Fruit fly (Drosophila melanogaster) whole organism, embryonic: ENCODE data around the gene CG9483.

Experiments used
- Adf1 ChIP-seq: fragments of 200-800 bp; sonication (Bioruptor generic); IDR thresholded peaks from 2 replicates; pipeline ENCODE4 v1.3.6; 2022; ENCODE audit warnings: missing biosample characterization, missing genetic modification characterization
- C15 ChIP-seq: fragments of 200-800 bp; sonication (Bioruptor generic); IDR thresholded peaks from 3 replicates; pipeline ENCODE4 v1.3.6; 2022; ENCODE audit warnings: missing biosample characterization, missing genetic modification characterization
- CG10979 ChIP-seq: fragments of 200-800 bp; sonication (Bioruptor generic); optimal IDR thresholded peaks from 2 replicates; lab custom pipeline; 2018; ENCODE audit warnings: missing biosample characterization, mild to moderate bottlenecking, missing genetic modification characterization, moderate library complexity
- CG12219 ChIP-seq: fragments of 200-800 bp; sonication (Bioruptor generic); optimal IDR thresholded peaks from 3 replicates; lab custom pipeline; 2018; ENCODE audit warnings: missing biosample characterization, mild to moderate bottlenecking, missing genetic modification characterization
- CG12769 ChIP-seq: fragments of 200-800 bp; sonication (Bioruptor generic); optimal IDR thresholded peaks from 2 replicates; lab custom pipeline; 2019; ENCODE audit warnings: missing biosample characterization, mild to moderate bottlenecking, missing genetic modification characterization, moderate library complexity
- CG13894 ChIP-seq: fragments of 200-800 bp; sonication (Bioruptor generic); optimal IDR thresholded peaks from 3 replicates; lab custom pipeline; 2018; ENCODE audit warnings: missing biosample characterization, mild to moderate bottlenecking, missing genetic modification characterization, moderate library complexity
- CG15269 ChIP-seq: fragments of 200-800 bp; sonication (Bioruptor generic); optimal IDR thresholded peaks from 2 replicates; lab custom pipeline; 2018; ENCODE audit warnings: missing biosample characterization, mild to moderate bottlenecking, missing genetic modification characterization, moderate library complexity
- CG18599 ChIP-seq: fragments of 200-800 bp; sonication (Bioruptor generic); optimal IDR thresholded peaks from 3 replicates; lab custom pipeline; 2017; ENCODE audit warnings: missing biosample characterization, missing genetic modification characterization, mild to moderate bottlenecking, moderate library complexity, missing genetic modification reagents
- CG33557 ChIP-seq: fragments of 200-800 bp; sonication (Bioruptor generic); optimal IDR thresholded peaks from 2 replicates; lab custom pipeline; 2019; ENCODE audit warnings: missing biosample characterization, mild to moderate bottlenecking, missing genetic modification characterization, moderate library complexity
- CG3995 ChIP-seq: fragments of 200-800 bp; sonication (Bioruptor generic); optimal IDR thresholded peaks from 3 replicates; lab custom pipeline; 2016; ENCODE audit warnings: missing biosample characterization, missing genetic modification characterization
- CG6791 ChIP-seq: fragments of 200-800 bp; sonication (Bioruptor generic); IDR thresholded peaks from 3 replicates; pipeline ENCODE4 v1.3.6; 2022; ENCODE audit warnings: missing biosample characterization, missing genetic modification characterization; ENCODE audit not compliant: partially characterized antibody
- Dip3 ChIP-seq: fragments of 200-800 bp; sonication (Bioruptor generic); optimal IDR thresholded peaks from 3 replicates; lab custom pipeline; 2016; ENCODE audit warnings: missing biosample characterization, missing genetic modification characterization
- ERR ChIP-seq: fragments of 200-800 bp; sonication (Bioruptor generic); optimal IDR thresholded peaks from 2 replicates; lab custom pipeline; 2016; ENCODE audit warnings: missing biosample characterization, missing genetic modification characterization
- Hand ChIP-seq: fragments of 200-800 bp; sonication (Bioruptor generic); optimal IDR thresholded peaks from 2 replicates; lab custom pipeline; 2017; ENCODE audit warnings: mild to moderate bottlenecking, missing biosample characterization, missing genetic modification reagents, missing genetic modification characterization
- HmgD ChIP-seq: fragments of 200-800 bp; sonication (Bioruptor generic); optimal IDR thresholded peaks from 3 replicates; lab custom pipeline; 2016; ENCODE audit warnings: missing biosample characterization, missing genetic modification characterization
- Med ChIP-seq: fragments of 200-800 bp; sonication (Bioruptor generic); peaks from one replicate; lab custom pipeline; 2016; ENCODE audit warnings: missing biosample characterization, missing genetic modification characterization, mild to moderate bottlenecking, inconsistent platforms, moderate library complexity
- Meics ChIP-seq: fragments of 200-800 bp; sonication (Bioruptor generic); optimal IDR thresholded peaks from 2 replicates; lab custom pipeline; 2017; ENCODE audit warnings: missing biosample characterization, mild to moderate bottlenecking, missing genetic modification characterization
- Mes4 ChIP-seq: fragments of 200-800 bp; sonication (Bioruptor generic); optimal IDR thresholded peaks from 2 replicates; lab custom pipeline; 2016; ENCODE audit warnings: missing biosample characterization, missing genetic modification characterization
- NFAT ChIP-seq: fragments of 200-800 bp; sonication (Bioruptor generic); IDR thresholded peaks from 2 replicates; pipeline ENCODE4 v1.3.6; 2022; ENCODE audit warnings: missing biosample characterization, missing genetic modification characterization
- NfI ChIP-seq: fragments of 200-800 bp; sonication (Bioruptor generic); optimal IDR thresholded peaks from 3 replicates; lab custom pipeline; 2018; ENCODE audit warnings: missing biosample characterization, mild to moderate bottlenecking, missing genetic modification characterization, moderate library complexity
- Oaz ChIP-seq: fragments of 200-800 bp; sonication (Bioruptor generic); IDR thresholded peaks from 2 replicates; pipeline ENCODE4 v1.3.6; 2022; ENCODE audit warnings: missing biosample characterization, missing genetic modification characterization
- Poxn ChIP-seq: fragments of 200-800 bp; sonication (Bioruptor generic); IDR thresholded peaks from 2 replicates; pipeline ENCODE4 v1.3.6; 2022; ENCODE audit warnings: missing biosample characterization, missing genetic modification characterization
- TFAM ChIP-seq: fragments of 200-800 bp; sonication (Bioruptor generic); optimal IDR thresholded peaks from 2 replicates; lab custom pipeline; 2017; ENCODE audit warnings: missing biosample characterization, missing genetic modification characterization, inconsistent platforms
- Xrp1 ChIP-seq: fragments of 200-800 bp; sonication (Bioruptor generic); IDR thresholded peaks from 2 replicates; pipeline ENCODE4 v1.3.6; 2022; ENCODE audit warnings: missing biosample characterization, missing genetic modification characterization
- bowl ChIP-seq: fragments of 200-800 bp; sonication (Bioruptor generic); IDR thresholded peaks from 2 replicates; pipeline ENCODE4 v1.3.6; 2022; ENCODE audit warnings: missing biosample characterization, missing genetic modification characterization
- dpn ChIP-seq, 2 experiments: fragments of 200-800 bp; sonication (Bioruptor generic); optimal IDR thresholded peaks; 3 replicates each; lab custom pipeline; 2016; ENCODE audit warnings: missing biosample characterization in 2 of 2, missing genetic modification characterization in 2 of 2
- emc ChIP-seq: fragments of 200-800 bp; sonication (Bioruptor generic); optimal IDR thresholded peaks from 2 replicates; lab custom pipeline; 2016; ENCODE audit warnings: missing biosample characterization, missing genetic modification characterization
- eve ChIP-seq, 2 experiments: fragments of >200 bp; optimal IDR thresholded peaks; 2 replicates each; lab custom pipeline; 2017; ENCODE audit warnings: missing biosample characterization in 2 of 2, missing genetic modification characterization in 2 of 2
- gcm ChIP-seq: fragments of 200-800 bp; sonication (Bioruptor generic); optimal IDR thresholded peaks from 2 replicates; lab custom pipeline; 2019; ENCODE audit warnings: missing biosample characterization, mild to moderate bottlenecking, missing genetic modification characterization, moderate library complexity
- grn ChIP-seq: fragments of 200-800 bp; sonication (Bioruptor generic); optimal IDR thresholded peaks from 3 replicates; lab custom pipeline; 2017; ENCODE audit warnings: missing biosample characterization, missing genetic modification characterization
- gro ChIP-seq: fragments of 200-800 bp; sonication (Bioruptor generic); optimal IDR thresholded peaks from 2 replicates; lab custom pipeline; 2016; ENCODE audit warnings: missing biosample characterization, missing genetic modification characterization
- gsb ChIP-seq: fragments of 200-800 bp; sonication (Bioruptor generic); IDR thresholded peaks from 2 replicates; pipeline ENCODE4 v1.3.6; 2022; ENCODE audit warnings: missing biosample characterization, missing genetic modification characterization
- nau ChIP-seq: fragments of 200-800 bp; sonication (Bioruptor generic); optimal IDR thresholded peaks from 3 replicates; lab custom pipeline; 2017; ENCODE audit warnings: missing biosample characterization, mild to moderate bottlenecking, missing genetic modification characterization, missing genetic modification reagents
- nom ChIP-seq: fragments of 200-800 bp; sonication (Bioruptor generic); optimal IDR thresholded peaks from 2 replicates; lab custom pipeline; 2017; ENCODE audit warnings: missing biosample characterization, missing genetic modification characterization, mild to moderate bottlenecking, moderate library complexity, missing genetic modification reagents
- odd ChIP-seq: fragments of 200-800 bp; sonication (Bioruptor generic); optimal IDR thresholded peaks from 2 replicates; lab custom pipeline; 2017; ENCODE audit warnings: missing biosample characterization, mild to moderate bottlenecking, missing genetic modification characterization
- otp ChIP-seq: fragments of 200-800 bp; sonication (Bioruptor generic); IDR thresholded peaks from 3 replicates; pipeline ENCODE4, ENCODE4 v1.3.6; 2022; ENCODE audit warnings: missing biosample characterization, missing genetic modification characterization
- ranshi ChIP-seq: fragments of 200-800 bp; sonication (Bioruptor generic); IDR thresholded peaks from 2 replicates; pipeline ENCODE4 v1.3.6; 2022; ENCODE audit warnings: missing biosample characterization, missing genetic modification characterization
- row ChIP-seq: fragments of 200-800 bp; sonication (Bioruptor generic); IDR thresholded peaks from 3 replicates; pipeline ENCODE4 v1.3.6; 2022; ENCODE audit warnings: missing biosample characterization, missing genetic modification characterization
- sens ChIP-seq: fragments of 200-800 bp; sonication (Bioruptor generic); peaks from one replicate; lab custom pipeline; 2016; ENCODE audit warnings: missing biosample characterization, missing genetic modification characterization
- sna ChIP-seq: fragments of 200-800 bp; sonication (Bioruptor generic); IDR thresholded peaks from 2 replicates; pipeline ENCODE4 v1.3.6; 2022; ENCODE audit warnings: missing biosample characterization, missing genetic modification characterization; ENCODE audit not compliant: partially characterized antibody
- sqz ChIP-seq: fragments of 200-800 bp; sonication (Bioruptor generic); optimal IDR thresholded peaks from 3 replicates; lab custom pipeline; 2018; ENCODE audit warnings: missing biosample characterization, mild to moderate bottlenecking, missing genetic modification characterization
- sr ChIP-seq: fragments of 200-800 bp; sonication (Bioruptor generic); IDR thresholded peaks from 3 replicates; pipeline ENCODE4 v1.3.6; 2022; ENCODE audit warnings: missing biosample characterization, missing genetic modification characterization
- toy ChIP-seq: fragments of 200-800 bp; sonication (Bioruptor generic); IDR thresholded peaks from 2 replicates; pipeline ENCODE4 v1.3.6; 2022; ENCODE audit warnings: missing biosample characterization, missing genetic modification characterization
- vnd ChIP-seq: fragments of 200-800 bp; sonication (Bioruptor generic); IDR thresholded peaks from 3 replicates; pipeline ENCODE4 v1.3.6; 2022; ENCODE audit warnings: missing biosample characterization, missing genetic modification characterization; ENCODE audit not compliant: partially characterized antibody
- vvl ChIP-seq: fragments of 200-800 bp; sonication (Bioruptor generic); IDR thresholded peaks from 2 replicates; pipeline ENCODE4 v1.3.6; 2022; ENCODE audit warnings: missing biosample characterization, missing genetic modification characterization

The CG9483 gene

DNA sequence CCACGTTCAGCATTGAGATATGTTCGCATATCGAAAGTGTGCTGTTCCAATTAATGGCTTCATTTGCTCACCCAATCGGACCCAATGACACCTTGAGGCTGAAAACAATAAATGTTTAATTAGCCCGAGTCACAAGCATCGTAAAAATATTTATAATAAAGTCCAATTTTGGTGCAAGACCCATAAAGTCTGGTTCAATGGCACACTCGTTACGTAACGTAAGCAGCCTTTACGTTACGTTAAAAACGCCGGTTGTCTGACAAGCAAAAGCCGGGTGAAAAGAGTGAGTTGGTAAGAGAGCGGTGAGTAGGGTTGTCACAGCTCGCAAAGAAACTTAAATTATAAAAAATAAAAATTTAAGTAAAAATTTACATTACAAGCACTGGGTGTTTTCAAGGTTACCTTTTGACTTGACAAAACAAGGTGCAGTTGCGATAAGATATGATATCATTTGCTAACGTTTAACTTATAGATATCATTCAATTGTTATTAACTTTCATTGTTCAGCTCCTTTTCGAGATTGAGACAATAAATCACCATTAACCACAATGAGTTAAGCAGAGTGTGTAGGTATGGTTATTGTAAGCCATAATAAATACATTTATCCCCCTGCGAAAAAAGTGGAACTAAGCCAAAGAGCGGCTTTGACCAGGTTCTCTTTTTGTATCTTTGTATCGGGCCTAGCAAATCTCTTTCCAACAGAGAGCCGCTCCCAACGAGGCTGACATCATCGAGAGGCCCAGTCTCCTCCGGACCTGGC lies 31.6 kb downstream of the CG9483 start (continued):
- TF ChIP-seq Dip3 (GFP tag; lab: Kevin White, UChicago) (peak; percentile 11), CG12219 (GFP tag; lab: Kevin White, UChicago) (peak; percentile 39), bowl (GFP tag; lab: Robert Waterston, UW) (no peak), odd (GFP tag; lab: Kevin White, UChicago) (peak; percentile 43), Mes4 (GFP tag; lab: Kevin White, UChicago) (no peak), NfI (GFP tag; lab: Kevin White, UChicago) (peak; percentile 55), gcm (GFP tag; lab: Kevin White, UChicago) (peak; percentile 19)

DNA sequence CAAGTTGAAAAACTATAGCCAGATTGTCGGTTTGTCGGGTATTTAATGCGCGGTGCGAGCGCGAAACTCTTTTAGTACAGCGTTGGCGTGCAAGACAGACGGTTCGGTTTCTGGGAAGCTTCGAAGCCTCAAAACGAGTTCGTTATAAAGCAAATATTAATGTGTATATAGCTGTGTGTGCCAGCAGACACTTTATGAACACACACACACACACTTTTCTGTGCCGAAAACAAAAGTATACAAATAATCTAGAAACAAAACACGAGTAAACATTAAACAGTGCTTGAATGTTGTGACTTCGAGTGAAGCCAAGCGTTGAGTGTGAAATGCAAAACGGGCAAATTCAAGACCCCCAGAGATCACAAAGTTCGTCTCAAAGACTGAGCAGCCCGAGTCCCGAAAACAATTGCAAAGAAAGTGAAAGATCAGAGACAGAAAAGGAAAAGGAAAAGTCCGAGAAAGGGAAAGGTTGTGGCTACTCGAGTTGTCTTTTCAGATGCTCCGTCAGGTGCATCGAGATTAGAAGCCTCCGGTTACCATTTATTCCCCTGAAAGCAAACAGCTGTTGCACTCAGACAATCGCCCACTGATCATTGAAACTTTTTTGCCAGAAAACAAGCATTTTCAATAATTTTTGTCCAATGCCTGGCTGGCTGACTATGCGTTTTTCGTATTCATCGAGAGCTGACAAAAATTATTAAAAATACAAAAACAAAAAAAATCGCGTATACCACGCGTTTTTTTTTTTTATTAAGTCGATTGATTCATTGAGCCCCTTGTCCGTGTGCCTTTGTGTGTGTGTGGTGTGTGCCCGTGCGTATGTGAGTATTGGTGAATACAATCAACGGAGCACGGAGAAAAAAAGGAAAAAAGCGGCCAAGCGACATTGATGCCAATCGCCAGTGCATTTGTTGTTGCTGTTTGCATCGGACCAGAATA lies 32.4 kb downstream of the CG9483 start, which contains the start of gene CG34398:
CG34398 (plus strand) TSS at position 73 of the 939 bp plus-strand sequence.
- no peak for TF ChIP-seq CG18599 (GFP tag; lab: Kevin White, UChicago)
- no peak for TF ChIP-seq vnd (GFP tag; lab: Robert Waterston, UW)
- no peak for TF ChIP-seq CG15269 (tag; lab: Kevin White, UChicago)
- TF ChIP-seq ERR, result no peak
- peak; percentile 3 for TF ChIP-seq CG12769
- TF ChIP-seq sqz (GFP tag; lab: Kevin White, UChicago), result no peak
- TF ChIP-seq CG13894 (tag; lab: Kevin White, UChicago), result peak; percentile 30
- no peak for TF ChIP-seq gcm (GFP tag; lab: Kevin White, UChicago)
- no peak for TF ChIP-seq gsb (GFP tag; lab: Robert Waterston, UW)
- TF ChIP-seq CG3995, result peak; percentile 53
- no peak for TF ChIP-seq Dip3 (GFP tag; lab: Kevin White, UChicago)
- peak; percentile 41 for TF ChIP-seq vvl
- no peak for TF ChIP-seq gro (GFP tag; lab: Kevin White, UChicago)
- no peak for TF ChIP-seq Med (GFP tag; lab: Kevin White, UChicago)
- no peak for TF ChIP-seq CG33557 (GFP tag; lab: Kevin White, UChicago)
- TF ChIP-seq CG6791 (GFP tag; lab: Robert Waterston, UW), result no peak
- TF ChIP-seq eve (GFP tag; optimal IDR thresholded peaks at IDR 0.05; lab: Kevin White, UChicago), result no peak
- no peak for TF ChIP-seq dpn (GFP tag; optimal IDR thresholded peaks at IDR 0.05; lab: Kevin White, UChicago)
- peak; percentile 35 for TF ChIP-seq nom (GFP tag; lab: Kevin White, UChicago)
- no peak for TF ChIP-seq Xrp1
- no peak for TF ChIP-seq TFAM (GFP tag; lab: Kevin White, UChicago)
- TF ChIP-seq toy (GFP tag; lab: Robert Waterston, UW), result 0 out of 2 replicates have a peak, but pooled peaks have one; percentile 9
- TF ChIP-seq sens, result peak; percentile 55
- TF ChIP-seq grn (GFP tag; lab: Kevin White, UChicago), result no peak
- TF ChIP-seq CG10979 (tag; lab: Kevin White, UChicago), result no peak
- TF ChIP-seq NFAT (GFP tag; lab: Robert Waterston, UW), result no peak
- no peak for TF ChIP-seq Meics (GFP tag; lab: Kevin White, UChicago)
- TF ChIP-seq emc (GFP tag; lab: Kevin White, UChicago), result no peak
- TF ChIP-seq sr (GFP tag; lab: Robert Waterston, UW), result peak; percentile 61; the same call in 2 of the 3 replicates
- no peak for TF ChIP-seq Hand (GFP tag; lab: Kevin White, UChicago)
- no peak for TF ChIP-seq row
- no peak for TF ChIP-seq sna (GFP tag; lab: Robert Waterston, UW)
- TF ChIP-seq Poxn (GFP tag; lab: Robert Waterston, UW), result no peak
- no peak for TF ChIP-seq Adf1 (GFP tag; lab: Robert Waterston, UW)
- 0 out of 2 replicates have a peak, but pooled peaks have one; percentile 12 for TF ChIP-seq ranshi (GFP tag; lab: Robert Waterston, UW)
- no peak for TF ChIP-seq Oaz (GFP tag; lab: Robert Waterston, UW)
- no peak for TF ChIP-seq nau (GFP tag; lab: Kevin White, UChicago)
- no peak for TF ChIP-seq C15 (GFP tag; lab: Robert Waterston, UW)
- TF ChIP-seq otp (GFP tag; lab: Robert Waterston, UW), result 0 out of 3 replicates have a peak, but pooled peaks have one; percentile 30
- TF ChIP-seq HmgD (GFP tag; lab: Kevin White, UChicago), result no peak
